Worm (Caenorhabditis elegans) whole organism, L4/young adult: ENCODE data around the gene Y53F4B.27.
"Not testable (repeated sequence)": the region's sequence is repeated elsewhere in the genome, so short reads cannot be mapped to it uniquely, and the experiment has no call there.

Source experiments
- W03F9.2 ChIP-seq: fragments of 150-350 bp; optimal IDR thresholded peaks from 2 replicates; lab custom pipeline; 2014; ENCODE audit warnings: missing biosample characterization, missing genetic modification characterization
- dao-5 ChIP-seq: sonication (generic microtip); optimal IDR thresholded peaks from 2 replicates; lab custom pipeline; 2016; ENCODE audit warnings: missing genotype, missing genetic modification characterization, moderate library complexity, missing compliant biosample characterization
- him-1 ChIP-seq: sonication (generic microtip); optimal IDR thresholded peaks from 2 replicates; lab custom pipeline; 2016; ENCODE audit warnings: missing genotype, missing genetic modification reagents, missing genetic modification characterization, missing compliant biosample characterization

Gene Y53F4B.27

DNA sequence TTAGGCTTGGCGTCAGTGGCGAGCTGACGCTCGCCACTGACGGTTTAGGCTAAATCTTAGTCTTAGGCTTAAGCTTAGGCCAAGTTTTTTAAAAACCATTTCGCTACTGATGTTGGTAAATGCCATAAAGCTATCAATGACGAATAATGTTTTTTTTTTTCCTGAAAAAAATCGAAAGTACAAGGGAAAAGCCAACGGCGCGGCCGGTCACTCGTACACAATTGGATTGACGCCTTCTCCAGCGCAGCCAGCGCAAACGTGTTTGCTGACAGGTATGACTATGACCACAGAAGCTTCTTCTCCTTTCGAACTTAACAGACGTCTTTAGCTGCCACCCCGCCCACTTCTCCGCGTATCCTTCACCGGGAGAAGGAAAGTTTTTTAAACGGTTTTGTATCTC is at the start of gene Y53F4B.27:
Gene Y53F4B.27, plus strand, starts transcription at position 301 of the 400 bp plus-strand sequence.
- no peak for TF ChIP-seq him-1 (tag; lab: Kevin White, UChicago)
- TF ChIP-seq dao-5 (tag; lab: Kevin White, UChicago), result no peak
- TF ChIP-seq W03F9.2, result no peak

DNA sequence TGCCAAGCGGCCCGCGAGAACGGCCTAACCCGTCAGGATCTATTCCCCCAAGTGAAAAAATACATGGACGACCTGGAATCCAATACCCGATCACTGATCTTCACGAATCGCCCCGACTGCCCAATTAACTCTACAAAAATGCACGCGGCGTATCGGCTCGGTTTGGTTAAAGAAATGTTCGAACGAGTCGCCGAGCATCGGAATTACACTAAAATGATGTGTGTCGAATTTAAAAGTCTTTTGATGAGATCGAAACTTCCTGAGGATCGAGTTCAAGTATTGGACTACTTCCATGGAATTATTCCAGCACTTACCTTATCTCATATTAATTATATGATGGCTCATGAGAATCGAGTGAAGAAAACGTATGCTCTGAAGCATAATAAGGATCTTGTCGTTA is 38.5 kb upstream of the Y53F4B.27 start:
- TF ChIP-seq dao-5 (tag; lab: Kevin White, UChicago) (no peak), W03F9.2 (no peak), him-1 (tag; lab: Kevin White, UChicago) (no peak)

DNA sequence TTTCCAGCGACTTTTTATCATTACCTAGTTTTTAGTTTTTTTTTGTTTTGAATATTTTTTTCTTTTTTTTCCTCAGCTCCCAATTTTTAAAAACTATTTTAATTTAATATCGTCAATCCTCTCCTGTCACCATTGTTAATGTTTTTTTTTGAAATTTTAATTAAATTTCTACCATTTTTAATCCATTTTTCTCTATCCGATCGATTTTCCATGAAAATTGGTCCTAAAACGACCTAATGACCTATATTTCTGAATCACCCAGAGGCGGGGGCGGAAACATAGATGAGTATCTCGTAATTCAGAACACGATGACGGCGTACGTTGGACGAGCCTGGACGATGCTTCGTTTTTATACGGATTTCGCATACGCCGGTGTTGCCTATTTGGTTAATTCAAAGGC is 35.9 kb upstream of the Y53F4B.27 start, which contains the start of gene Y53F4B.39:
Gene Y53F4B.39, plus strand, starts transcription at position 301 of the 400 bp plus-strand sequence.
- TF ChIP-seq dao-5 (tag; lab: Kevin White, UChicago) (no peak), him-1 (tag; lab: Kevin White, UChicago) (no peak), W03F9.2 (no peak)

DNA sequence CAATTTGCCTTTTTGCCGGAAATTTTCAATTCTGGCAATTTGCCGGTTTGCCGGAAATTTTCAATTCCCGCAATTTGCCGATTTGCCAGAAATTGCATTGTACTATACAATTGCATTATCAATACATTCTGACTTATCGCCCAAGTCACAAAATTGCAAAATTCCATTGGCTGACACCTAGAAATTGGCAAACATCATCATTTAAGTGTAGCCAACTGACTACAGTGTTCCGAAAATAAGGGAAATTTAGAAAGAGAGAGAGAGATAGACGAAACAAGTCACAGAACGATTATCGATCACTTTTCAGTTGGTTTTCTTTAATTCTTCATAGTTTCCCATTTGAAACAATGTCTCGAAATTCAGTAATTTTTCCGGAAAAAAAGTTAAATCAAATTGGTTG is 34.3 kb upstream of the Y53F4B.27 start:
- TF ChIP-seq him-1 (tag; lab: Kevin White, UChicago) (no peak), W03F9.2 (no peak), dao-5 (tag; lab: Kevin White, UChicago) (no peak)

DNA sequence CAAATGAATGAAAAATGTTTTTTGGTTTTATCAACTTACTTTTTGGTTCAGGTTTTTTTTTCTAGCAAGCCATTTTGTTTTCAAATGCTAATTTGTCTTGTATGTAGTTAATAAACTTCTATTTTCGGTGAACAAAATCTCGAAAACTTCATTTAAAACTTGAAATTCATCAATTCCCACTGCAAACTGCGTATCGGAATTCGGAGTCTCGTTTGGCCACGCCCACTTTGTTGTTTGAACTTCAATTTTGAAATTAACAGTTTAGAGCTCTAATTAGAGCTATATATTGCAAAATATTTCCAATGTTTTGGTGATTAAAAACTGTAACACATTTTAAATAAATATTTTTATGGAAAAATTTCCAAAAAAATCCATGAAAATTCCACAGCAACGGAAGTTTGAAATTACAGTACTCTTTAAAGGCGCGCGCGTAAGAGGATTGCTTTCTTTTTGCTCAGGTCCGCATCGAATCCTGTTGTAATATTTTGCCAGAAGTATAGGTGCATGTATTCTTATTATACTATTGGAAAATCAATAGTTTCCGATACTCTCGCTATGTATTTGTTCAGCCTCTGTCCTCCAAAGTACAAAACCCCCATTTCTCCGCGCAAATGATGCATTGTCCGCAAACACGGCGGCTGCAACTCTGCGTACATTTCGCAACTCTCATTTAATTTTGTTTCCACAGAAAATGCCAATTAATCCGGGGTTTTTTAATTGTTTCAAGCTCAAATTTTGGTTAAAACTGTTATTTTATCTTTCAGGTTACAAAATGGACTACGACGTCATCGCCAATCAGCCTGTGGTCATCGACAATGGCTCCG is 25.9 kb upstream of the Y53F4B.27 start, which contains the start of gene arp-1:
Gene arp-1, plus strand, starts transcription at position 765 of the 824 bp plus-strand sequence.
- TF ChIP-seq W03F9.2 (peak; percentile 24), dao-5 (tag; lab: Kevin White, UChicago) (no peak), him-1 (tag; lab: Kevin White, UChicago) (no peak)

DNA sequence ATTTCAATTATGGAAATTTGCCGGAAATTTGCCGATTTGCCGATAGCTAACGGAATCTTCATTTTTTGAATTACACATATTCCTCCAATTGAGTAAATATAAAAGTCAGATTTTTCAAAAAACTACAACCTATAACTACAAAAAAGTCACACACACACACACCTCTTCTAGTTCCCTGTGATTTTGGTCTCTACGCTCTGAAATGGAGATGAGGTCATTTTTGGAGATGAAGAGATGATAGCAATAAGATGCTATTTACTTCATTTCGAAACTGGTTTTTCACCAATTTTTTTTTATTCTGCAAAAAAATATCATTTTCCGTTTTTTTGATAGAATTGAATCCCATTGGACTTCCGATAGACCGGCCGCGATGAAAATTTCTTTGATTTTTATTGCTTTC is 21.5 kb upstream of the Y53F4B.27 start, which contains the start of gene Y53F4B.23:
Gene Y53F4B.23, plus strand, starts transcription at position 312 of the 400 bp plus-strand sequence.
- TF ChIP-seq W03F9.2 (no peak), him-1 (tag; lab: Kevin White, UChicago) (no peak), dao-5 (tag; lab: Kevin White, UChicago) (no peak)

DNA sequence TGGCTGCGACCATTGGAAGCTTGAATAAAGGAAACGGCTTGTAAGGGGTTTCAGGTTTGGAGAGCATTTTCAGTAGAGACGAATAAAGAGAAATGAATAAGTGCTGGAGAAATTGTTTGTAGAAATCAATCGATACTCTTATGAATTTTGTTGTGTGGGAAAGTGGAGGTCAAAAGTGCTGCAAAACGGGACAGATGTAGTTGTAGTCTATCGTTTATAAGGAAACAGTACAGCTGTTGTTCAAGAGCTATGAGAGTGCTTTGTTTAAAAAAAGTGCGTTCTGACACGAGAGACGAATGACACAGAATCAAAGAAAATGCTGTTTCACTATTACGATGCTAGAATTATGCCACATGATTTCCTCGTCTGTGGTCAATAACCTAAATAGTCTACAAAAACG is 15.2 kb upstream of the Y53F4B.27 start, which contains the start of gene Y53F4B.62:
Gene Y53F4B.62, minus strand, starts transcription at position 101 of the 400 bp plus-strand sequence.
- TF ChIP-seq him-1 (tag; lab: Kevin White, UChicago) (no peak), W03F9.2 (no peak), dao-5 (tag; lab: Kevin White, UChicago) (no peak)

DNA sequence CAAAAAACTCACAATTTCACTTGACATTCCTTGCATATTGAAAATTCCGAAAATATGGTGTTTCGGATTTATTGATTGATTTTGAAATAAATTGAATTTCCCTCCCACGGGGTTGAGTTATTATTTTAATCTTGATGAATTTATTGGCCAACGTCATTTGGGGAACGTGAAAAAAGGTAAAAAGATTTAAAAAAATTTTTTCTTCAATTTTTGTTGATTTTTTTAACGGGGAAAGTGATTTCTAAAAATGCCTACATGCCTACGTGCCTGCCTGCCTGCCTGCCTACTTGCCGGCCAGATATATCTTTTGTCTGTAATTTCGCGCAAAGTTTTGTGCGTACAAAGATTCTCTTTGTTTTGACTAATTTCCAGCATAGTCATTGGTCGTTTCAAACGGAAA is 11.4 kb upstream of the Y53F4B.27 start, which contains the start of gene Y53F4B.24:
Gene Y53F4B.24, minus strand, starts transcription at position 101 of the 400 bp plus-strand sequence.
- TF ChIP-seq W03F9.2 (no peak), dao-5 (tag; lab: Kevin White, UChicago) (no peak), him-1 (tag; lab: Kevin White, UChicago) (no peak)

DNA sequence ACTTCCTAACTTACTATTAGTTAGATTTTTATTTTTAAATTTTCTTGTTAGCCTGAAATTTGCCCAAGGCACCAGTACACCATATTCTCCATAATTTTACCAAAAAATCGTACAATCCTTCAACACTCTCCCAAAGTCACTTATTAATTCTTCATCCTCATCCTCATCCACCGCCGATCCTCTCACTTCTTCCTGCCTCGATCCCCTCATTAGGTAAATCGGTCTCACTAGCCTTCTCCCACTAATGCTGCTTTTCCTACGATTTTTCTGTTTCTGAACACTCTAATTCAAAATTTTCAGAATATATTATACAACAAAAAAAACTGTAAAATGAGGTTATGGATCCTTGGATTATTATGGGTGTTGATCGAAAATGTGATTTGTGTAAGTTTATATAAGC is 9.8 kb upstream of the Y53F4B.27 start, which contains the start of gene Y53F4B.25:
Gene Y53F4B.25, plus strand, starts transcription at position 301 of the 400 bp plus-strand sequence.
- TF ChIP-seq dao-5 (tag; lab: Kevin White, UChicago) (no peak), W03F9.2 (no peak), him-1 (tag; lab: Kevin White, UChicago) (no peak)

DNA sequence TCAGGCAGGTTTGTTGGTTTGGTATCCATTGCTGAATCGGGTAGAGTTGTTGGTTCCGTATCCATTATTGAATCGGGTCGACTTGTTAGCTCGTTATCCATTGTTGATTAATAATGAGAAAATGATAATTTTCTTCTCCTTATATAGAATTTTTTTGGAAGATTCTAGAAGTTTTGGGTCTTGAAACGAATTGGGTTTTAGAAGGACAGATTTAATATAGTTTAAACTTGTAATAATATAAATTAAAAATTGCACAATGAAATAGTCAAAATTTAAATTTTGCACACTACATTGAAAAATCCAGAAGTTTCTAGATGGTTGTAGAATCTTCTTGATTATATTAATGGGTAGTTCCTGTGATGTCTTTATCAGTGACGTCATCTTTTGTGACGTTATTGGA is 4.8 kb upstream of the Y53F4B.27 start, which contains the start of gene Y53F4B.26:
Gene Y53F4B.26, minus strand, starts transcription at position 101 of the 400 bp plus-strand sequence.
- TF ChIP-seq W03F9.2; dao-5 (tag; lab: Kevin White, UChicago); him-1 (tag; lab: Kevin White, UChicago): not testable (repeated sequence)

DNA sequence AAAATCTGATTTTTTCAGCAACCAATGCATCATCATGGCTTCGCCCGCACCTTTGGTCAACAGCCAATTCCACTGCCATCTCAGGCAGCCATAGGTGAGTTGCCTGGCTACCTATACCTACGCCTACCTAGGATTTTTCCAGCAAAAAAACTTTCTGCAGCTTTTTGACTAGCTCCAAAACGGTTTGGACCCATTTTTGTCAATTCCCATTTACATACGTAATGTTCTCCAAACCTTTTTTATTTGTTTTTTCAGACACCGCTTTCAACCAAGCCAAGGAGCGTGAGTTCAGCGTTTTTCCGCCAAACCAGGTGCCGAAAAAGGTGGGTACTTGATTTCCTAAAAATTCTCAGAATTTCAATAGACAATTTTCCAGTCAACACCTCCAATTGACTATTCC is 2.0 kb upstream of the Y53F4B.27 start:
- no peak for TF ChIP-seq him-1 (tag; lab: Kevin White, UChicago)
- TF ChIP-seq W03F9.2, result no peak

DNA sequence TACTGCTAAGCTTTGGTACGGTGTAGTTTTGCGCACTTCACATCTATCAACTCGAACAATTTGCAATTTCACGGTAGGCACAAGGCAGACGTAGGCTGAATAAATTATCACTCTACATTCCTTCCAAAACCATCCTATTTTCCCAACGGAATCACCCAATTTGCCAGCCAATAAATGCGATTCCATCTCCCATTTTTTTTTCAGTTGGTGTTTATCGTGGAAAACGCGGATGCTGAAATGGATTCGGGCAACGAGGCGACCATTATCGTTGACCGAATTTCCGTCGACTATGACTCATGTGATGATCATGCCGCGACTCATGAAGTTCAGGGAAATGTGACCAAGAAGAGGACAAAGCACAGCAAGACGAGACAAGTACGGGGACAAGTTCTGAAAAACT is 2.7 kb downstream of the Y53F4B.27 start:
- no peak for TF ChIP-seq him-1 (tag; lab: Kevin White, UChicago)
- no peak for TF ChIP-seq W03F9.2
- no peak for TF ChIP-seq dao-5 (tag; lab: Kevin White, UChicago)

DNA sequence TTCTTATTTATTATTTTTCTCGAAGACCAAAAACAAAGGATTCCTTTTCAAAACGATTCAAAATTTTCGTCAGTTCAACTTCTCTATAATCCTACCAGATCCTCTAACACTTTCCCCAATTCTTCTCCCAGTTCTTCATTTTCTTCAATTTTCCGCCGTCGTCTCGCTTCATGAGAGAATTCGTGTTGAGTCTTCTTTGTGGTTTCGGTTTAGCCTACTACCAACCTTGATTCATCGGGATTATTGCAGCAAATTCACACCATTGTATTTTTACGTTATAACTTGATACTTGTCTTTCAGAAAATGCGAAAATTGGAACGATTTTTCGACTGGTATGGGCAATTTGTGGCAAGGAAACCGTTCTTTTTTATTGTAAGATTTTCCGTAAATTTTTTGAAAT is 12.2 kb downstream of the Y53F4B.27 start, which contains the start of gene ptr-20:
Gene ptr-20, plus strand, starts transcription at position 301 of the 400 bp plus-strand sequence.
- TF ChIP-seq dao-5 (tag; lab: Kevin White, UChicago) (no peak), W03F9.2 (no peak), him-1 (tag; lab: Kevin White, UChicago) (no peak)

DNA sequence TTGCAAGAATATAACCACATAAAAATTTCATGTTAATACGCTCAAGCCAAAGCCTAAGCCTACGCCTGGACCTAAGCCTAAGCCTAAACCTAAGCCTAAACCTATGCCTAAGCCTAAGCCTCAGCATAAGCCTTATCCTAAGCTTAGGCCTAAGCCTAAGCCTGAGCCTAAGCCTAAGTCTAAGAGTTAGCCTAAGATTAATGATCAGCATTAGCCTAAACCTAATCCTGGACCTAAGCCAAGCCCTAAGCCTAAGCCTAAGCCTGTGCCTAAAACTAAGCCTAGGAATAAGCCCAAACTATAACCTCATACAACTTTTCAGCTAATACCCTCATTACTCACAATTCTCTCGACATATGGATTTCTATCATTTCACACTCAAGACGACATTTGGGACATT is 12.7 kb downstream of the Y53F4B.27 start:
- TF ChIP-seq W03F9.2 (no peak), him-1 (tag; lab: Kevin White, UChicago) (no peak), dao-5 (tag; lab: Kevin White, UChicago) (no peak)
